Worm (Caenorhabditis elegans): ENCODE measurements around the gene mif-2.

DNA sequence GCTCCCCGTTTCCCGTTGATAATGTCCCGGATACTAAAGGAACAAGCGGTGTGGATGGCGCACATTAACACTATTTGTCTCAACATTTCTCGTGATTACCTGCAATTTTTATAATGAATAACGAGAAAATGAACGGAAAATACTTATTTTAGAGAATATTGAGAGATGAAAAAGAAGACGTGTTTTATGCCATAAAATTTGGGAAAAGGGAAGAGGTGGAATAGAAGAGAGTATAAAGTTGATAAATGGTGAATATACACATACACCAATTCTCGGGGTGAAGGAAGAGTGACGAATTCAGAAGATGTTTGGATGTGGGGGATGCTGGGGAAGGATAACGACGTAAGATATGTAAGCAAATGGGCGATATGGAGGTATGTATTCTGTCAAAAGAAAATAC lies 13.5 kb downstream of the mif-2 start, which contains the start of gene F58H1.7:
- TF ChIP-seq nhr-11 (tag; optimal IDR thresholded peaks at IDR 0.05) (no peak), hpl-2 (GFP tag; optimal IDR thresholded peaks at IDR 0.05) (no peak), lin-35 (GFP tag; optimal IDR thresholded peaks at IDR 0.05) (no peak), ces-1 (GFP tag; optimal IDR thresholded peaks at IDR 0.05) (no peak), lin-13 (GFP tag; optimal IDR thresholded peaks at IDR 0.05) (no peak), skn-1 (tag; optimal IDR thresholded peaks at IDR 0.05) (no peak), snpc-4 (tag; optimal IDR thresholded peaks at IDR 0.05) (no peak), ceh-8 (GFP tag; optimal IDR thresholded peaks at IDR 0.05) (no peak), zag-1 (tag; optimal IDR thresholded peaks at IDR 0.05) (no peak)
